Fruit fly (Drosophila melanogaster) whole organism, wandering third instar larva: ENCODE measurements around the gene CG31806.

Source experiments
- Abd-B ChIP-seq: fragments of >200 bp; optimal IDR thresholded peaks from 2 replicates; lab custom pipeline; 2017; ENCODE audit warnings: missing biosample characterization, missing genetic modification characterization
- CG32264 ChIP-seq: fragments of 200-800 bp; sonication (Bioruptor generic); optimal IDR thresholded peaks from 2 replicates; lab custom pipeline; 2016; ENCODE audit warnings: missing biosample characterization, missing genetic modification characterization
- CG9705 ChIP-seq: fragments of 200-800 bp; sonication (Bioruptor generic); optimal IDR thresholded peaks from 2 replicates; lab custom pipeline; 2018; ENCODE audit warnings: missing biosample characterization, mild to moderate bottlenecking, missing genetic modification characterization
- CrebA ChIP-seq: fragments of 200-800 bp; sonication (Bioruptor generic); optimal IDR thresholded peaks from 2 replicates; lab custom pipeline; 2016; ENCODE audit warnings: missing biosample characterization, mild to moderate bottlenecking, missing genetic modification characterization, borderline replicate concordance
- Dfd ChIP-seq: fragments of >200 bp; optimal IDR thresholded peaks from 2 replicates; lab custom pipeline; 2017; ENCODE audit warnings: missing biosample characterization, missing genetic modification characterization
- GATAd ChIP-seq: sonication (Bioruptor generic); optimal IDR thresholded peaks from 2 replicates; lab custom pipeline; 2016; ENCODE audit warnings: missing biosample characterization, missing genetic modification characterization
- HLH106 ChIP-seq: fragments of 200-800 bp; optimal IDR thresholded peaks from 3 replicates; lab custom pipeline; 2019; ENCODE audit warnings: missing biosample characterization, mild to moderate bottlenecking, missing genetic modification characterization, moderate library complexity
- Hnf4 ChIP-seq: fragments of 200-800 bp; sonication (Bioruptor generic); optimal IDR thresholded peaks from 2 replicates; lab custom pipeline; 2016; ENCODE audit warnings: missing biosample characterization, mild to moderate bottlenecking, missing genetic modification characterization
- Hr78 ChIP-seq: fragments of >200 bp; optimal IDR thresholded peaks from 2 replicates; lab custom pipeline; 2017; ENCODE audit warnings: missing biosample characterization, missing genetic modification characterization
- Hr83 ChIP-seq: fragments of 200-300 bp; sonication (Bioruptor generic); optimal IDR thresholded peaks from 2 replicates; lab custom pipeline; 2016; ENCODE audit warnings: missing biosample characterization, mild to moderate bottlenecking, missing genetic modification characterization, moderate library complexity; ENCODE audit not compliant: poor library complexity, severe bottlenecking
- Jra ChIP-seq: sonication (Bioruptor generic); optimal IDR thresholded peaks from 2 replicates; lab custom pipeline; 2016; ENCODE audit warnings: missing biosample characterization, missing genetic modification characterization
- Mio ChIP-seq: sonication (Bioruptor generic); optimal IDR thresholded peaks from 2 replicates; lab custom pipeline; 2016; ENCODE audit warnings: missing biosample characterization, missing genetic modification characterization
- Myc ChIP-seq: fragments of >200 bp; optimal IDR thresholded peaks from 2 replicates; lab custom pipeline; 2017
- OdsH ChIP-seq: fragments of 200-800 bp; sonication (Bioruptor generic); optimal IDR thresholded peaks from 2 replicates; lab custom pipeline; 2016; ENCODE audit warnings: missing biosample characterization, mild to moderate bottlenecking, missing genetic modification characterization
- Rel ChIP-seq, 2 experiments: fragments of 200-800 bp; sonication (Bioruptor generic) in 1 of 2; optimal IDR thresholded peaks; 2 replicates in 1 of 2; 3 replicates in 1 of 2; lab custom pipeline; 2016 to 2019; ENCODE audit warnings: mild to moderate bottlenecking in 2 of 2, missing biosample characterization in 2 of 2, missing genetic modification characterization in 2 of 2, moderate library complexity in 1 of 2
- Sp1 ChIP-seq: fragments of 200-800 bp; sonication (Bioruptor generic); optimal IDR thresholded peaks from 3 replicates; lab custom pipeline; 2019; ENCODE audit warnings: missing biosample characterization, mild to moderate bottlenecking, missing genetic modification characterization, moderate library complexity
- Vsx2 ChIP-seq: fragments of 200-300, 225-300 bp; sonication (Bioruptor generic); optimal IDR thresholded peaks from 2 replicates; lab custom pipeline; 2018; ENCODE audit warnings: missing biosample characterization, missing genetic modification characterization; ENCODE audit not compliant: partially characterized antibody
- br ChIP-seq: fragments of 200-800 bp; sonication (Bioruptor generic); optimal IDR thresholded peaks from 2 replicates; lab custom pipeline; 2016; ENCODE audit warnings: missing biosample characterization, missing genetic modification characterization
- brk ChIP-seq: fragments of 200-800 bp; sonication (Bioruptor generic); optimal IDR thresholded peaks from 2 replicates; lab custom pipeline; 2016; ENCODE audit warnings: missing biosample characterization, mild to moderate bottlenecking, missing genetic modification characterization
- dl ChIP-seq, 2 experiments: fragments of 175-275, 200-275 bp in 1 of 2; fragments of 200-275 bp in 1 of 2; sonication (Bioruptor generic); optimal IDR thresholded peaks; lab custom pipeline; 2018; ENCODE audit warnings: mild to moderate bottlenecking in 2 of 2, missing biosample characterization in 2 of 2, missing genetic modification characterization in 2 of 2, moderate library complexity in 2 of 2; ENCODE audit not compliant: partially characterized antibody in 2 of 2, insufficient read depth in 1 of 2
- dmrt93B ChIP-seq: fragments of 200-800 bp; sonication (Bioruptor generic); optimal IDR thresholded peaks from 2 replicates; lab custom pipeline; 2018; ENCODE audit warnings: missing biosample characterization, mild to moderate bottlenecking, missing genetic modification characterization
- ey ChIP-seq: fragments of 200-800 bp; sonication (Bioruptor generic); optimal IDR thresholded peaks from 2 replicates; lab custom pipeline; 2016; ENCODE audit warnings: missing biosample characterization, missing genetic modification characterization
- foxo ChIP-seq, 2 experiments: fragments of 200-800 bp; sonication (Bioruptor generic); optimal IDR thresholded peaks; 2 replicates in 1 of 2; 3 replicates in 1 of 2; lab custom pipeline; 2016 to 2017; ENCODE audit warnings: missing biosample characterization in 2 of 2, missing genetic modification characterization in 2 of 2
- h ChIP-seq: fragments of 200-800 bp; sonication (Bioruptor generic); optimal IDR thresholded peaks from 3 replicates; lab custom pipeline; 2016; ENCODE audit warnings: missing biosample characterization, mild to moderate bottlenecking, missing genetic modification characterization
- jim ChIP-seq: fragments of 175-275, 200-325 bp; sonication (Bioruptor generic); optimal IDR thresholded peaks from 2 replicates; lab custom pipeline; 2016; ENCODE audit warnings: missing biosample characterization, mild to moderate bottlenecking, missing genetic modification characterization
- lola ChIP-seq: fragments of >200 bp; optimal IDR thresholded peaks from 2 replicates; lab custom pipeline; 2017; ENCODE audit warnings: missing biosample characterization, missing genetic modification characterization
- pan ChIP-seq: fragments of >200 bp; optimal IDR thresholded peaks from 2 replicates; lab custom pipeline; 2017
- psq ChIP-seq: fragments of 200-800 bp; sonication (Bioruptor generic); optimal IDR thresholded peaks from 3 replicates; lab custom pipeline; 2017; ENCODE audit warnings: missing biosample characterization, mild to moderate bottlenecking, missing genetic modification characterization, moderate library complexity
- rgr ChIP-seq: fragments of 200-800 bp; sonication (Bioruptor generic); optimal IDR thresholded peaks from 3 replicates; lab custom pipeline; 2016; ENCODE audit warnings: missing biosample characterization, mild to moderate bottlenecking, missing genetic modification characterization
- sage ChIP-seq: fragments of 200-800 bp; sonication (Bioruptor generic); optimal IDR thresholded peaks from 2 replicates; lab custom pipeline; 2016; ENCODE audit warnings: missing biosample characterization, mild to moderate bottlenecking, missing genetic modification characterization
- sv ChIP-seq: fragments of 200-800 bp; sonication (Bioruptor generic); optimal IDR thresholded peaks from 3 replicates; lab custom pipeline; 2016; ENCODE audit warnings: missing biosample characterization, missing genetic modification characterization
- tai ChIP-seq: sonication (Bioruptor generic); optimal IDR thresholded peaks from 2 replicates; lab custom pipeline; 2016; ENCODE audit warnings: missing biosample characterization, missing genetic modification characterization
- usp ChIP-seq: fragments of >200 bp; optimal IDR thresholded peaks from 2 replicates; lab custom pipeline; 2017; ENCODE audit warnings: missing biosample characterization, missing genetic modification characterization
- woc ChIP-seq: sonication (Bioruptor generic); optimal IDR thresholded peaks from 2 replicates; lab custom pipeline; 2016; ENCODE audit warnings: missing biosample characterization, mild to moderate bottlenecking, missing genetic modification characterization

CG31806 gene

DNA sequence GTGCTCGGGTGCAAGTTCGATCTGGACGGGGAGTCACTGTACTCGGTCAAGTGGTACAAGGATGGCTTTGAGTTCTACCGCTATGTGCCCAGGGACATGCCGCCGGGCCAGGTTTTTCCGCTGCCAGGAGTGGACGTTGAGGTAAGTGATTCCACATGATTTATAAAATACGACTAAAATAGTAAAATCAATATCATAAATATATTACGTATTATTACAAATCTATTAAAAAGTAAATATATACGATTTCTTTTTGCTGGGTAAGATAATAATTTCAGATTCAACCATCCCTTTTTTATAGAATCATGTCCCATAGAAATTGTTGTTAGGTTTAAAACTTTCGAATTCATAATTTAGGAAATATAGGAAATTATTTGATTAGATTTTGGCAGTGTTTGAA lies at the start of gene CG31806:
Gene CG31806, plus strand, starts transcription at position 301 of the 400 bp plus-strand sequence.
- TF ChIP-seq Hr83 (GFP tag; lab: Kevin White, UChicago) (no peak), GATAd (GFP tag; lab: Kevin White, UChicago) (no peak), rgr (GFP tag; lab: Kevin White, UChicago) (no peak), Jra (GFP tag; lab: Kevin White, UChicago) (no peak), Vsx2 (GFP tag; lab: Kevin White, UChicago) (no peak), foxo (GFP tag; optimal IDR thresholded peaks at IDR 0.05; lab: Kevin White, UChicago) (no peak), OdsH (GFP tag; lab: Kevin White, UChicago) (no peak), Rel (GFP tag; optimal IDR thresholded peaks at IDR 0.05; lab: Kevin White, UChicago) (no peak), Rel (tag; optimal IDR thresholded peaks at IDR 0.05; lab: Kevin White, UChicago) (no peak), brk (no peak), psq (GFP tag; lab: Kevin White, UChicago) (no peak), CrebA (GFP tag; lab: Kevin White, UChicago) (no peak), CG32264 (GFP tag; lab: Kevin White, UChicago) (no peak), tai (GFP tag; lab: Kevin White, UChicago) (no peak), Sp1 (GFP tag; lab: Kevin White, UChicago) (no peak), br (no peak), dmrt93B (no peak), Hnf4 (GFP tag; lab: Kevin White, UChicago) (no peak), Myc (no peak), usp (no peak)

- TF ChIP-seq Myc (no peak), CrebA (GFP tag; lab: Kevin White, UChicago) (no peak), Dfd (no peak), dl (GFP tag; optimal IDR thresholded peaks at IDR 0.05; lab: Kevin White, UChicago; ENCODE audit: insufficient read depth in 1 of 2, partially characterized antibody in 2 of 2) (no peak), Abd-B (GFP tag; lab: Kevin White, UChicago) (no peak), lola (GFP tag; lab: Kevin White, UChicago) (no peak), br (no peak), sv (no peak), ey (GFP tag; lab: Kevin White, UChicago) (no peak), HLH106 (no peak), Mio (GFP tag; lab: Kevin White, UChicago) (no peak), Rel (GFP tag; optimal IDR thresholded peaks at IDR 0.05; lab: Kevin White, UChicago) (no peak), Rel (tag; optimal IDR thresholded peaks at IDR 0.05; lab: Kevin White, UChicago) (no peak), usp (no peak), foxo (GFP tag; optimal IDR thresholded peaks at IDR 0.05; lab: Kevin White, UChicago) (no peak), h (GFP tag; lab: Kevin White, UChicago) (no peak)
Observed at dm6 chr2L:16972788-16973187, 12.0 kb upstream of the CG31806 start, which contains the start of gene beat-IIIb. beat-IIIb (plus strand) TSS chr2L:16973091.

- no peak for TF ChIP-seq tai (GFP tag; lab: Kevin White, UChicago)
Observed at dm6 chr2L:16982201-16982600, 2.6 kb upstream of the CG31806 start, which contains the start of gene CG44406. CG44406 (minus strand) TSS chr2L:16982301.

dm6 chr2L:16996343-16996742 lies 11.6 kb downstream of the CG31806 start:
- TF ChIP-seq HLH106: no peak
- no peak for TF ChIP-seq Mio (GFP tag; lab: Kevin White, UChicago)
- TF ChIP-seq tai (GFP tag; lab: Kevin White, UChicago): no peak
- no peak for TF ChIP-seq CG9705 (GFP tag; lab: Kevin White, UChicago)
- no peak for TF ChIP-seq pan (lab: Kevin White, UChicago)
- no peak for TF ChIP-seq jim (GFP tag; lab: Kevin White, UChicago)
- TF ChIP-seq sage (GFP tag; lab: Kevin White, UChicago): no peak
- TF ChIP-seq CrebA (GFP tag; lab: Kevin White, UChicago): no peak
- TF ChIP-seq br: no peak
- no peak for TF ChIP-seq Hr78
- no peak for TF ChIP-seq foxo (GFP tag; optimal IDR thresholded peaks at IDR 0.05; lab: Kevin White, UChicago)
- TF ChIP-seq Hr83 (GFP tag; lab: Kevin White, UChicago): no peak
- no peak for TF ChIP-seq Myc
- TF ChIP-seq brk: no peak
- TF ChIP-seq Rel (GFP tag; optimal IDR thresholded peaks at IDR 0.05; lab: Kevin White, UChicago): no peak
- no peak for TF ChIP-seq Rel (tag; optimal IDR thresholded peaks at IDR 0.05; lab: Kevin White, UChicago)
- TF ChIP-seq woc (GFP tag; lab: Kevin White, UChicago): no peak
- TF ChIP-seq, all 38 proteins: peak for 0
